Worm (Caenorhabditis elegans): ENCODE results near the gene Y46G5A.28.

- TF ChIP-seq hnd-1 (tag; optimal IDR thresholded peaks at IDR 0.05) (no peak), ama-1 (optimal IDR thresholded peaks at IDR 0.05) (no peak), sea-1 (GFP tag; conservative IDR thresholded peaks at IDR 0.05) (no peak), hmg-4 (GFP tag; optimal IDR thresholded peaks at IDR 0.05) (no peak), pes-1 (GFP tag; IDR thresholded peaks at IDR 0.05) (peak; percentile 16; the same call in 1 of the 2 replicates), tra-4 (tag; optimal IDR thresholded peaks at IDR 0.05) (no peak), tbx-11 (GFP tag; IDR thresholded peaks at IDR 0.05) (no peak), ets-7 (tag; optimal IDR thresholded peaks at IDR 0.05) (no peak), hmbx-1 (tag; optimal IDR thresholded peaks at IDR 0.05) (no peak), B0310.2 (tag; optimal IDR thresholded peaks at IDR 0.05) (no peak)
Observed at ce11 chrII:12824463-12824862, 25.8 kb upstream of the Y46G5A.28 start.

All from whole organism, early embryonic.